Worm (Caenorhabditis elegans) whole organism, L4 larva: ENCODE data around the gene K06H7.1.

Experiments used
- ama-1 ChIP-seq: fragments of 150-350 bp; optimal IDR thresholded peaks from 2 replicates; lab custom pipeline; 2014; ENCODE audit warnings: inconsistent platforms, mixed read lengths
- egl-43 ChIP-seq: fragments of 200-800 bp; sonication (Bioruptor generic); IDR thresholded peaks from 2 replicates; pipeline ENCODE4 v1.3.6; 2022; ENCODE audit warnings: missing genetic modification reagents, missing genetic modification characterization, missing compliant biosample characterization
- nhr-42 ChIP-seq: fragments of 200-800 bp; sonication (Bioruptor generic); IDR thresholded peaks from 2 replicates; pipeline ENCODE4 v1.3.6; 2022; ENCODE audit warnings: missing genetic modification characterization, missing compliant biosample characterization
- pha-4 ChIP-seq, 2 experiments: fragments of 150-350 bp in 1 of 2; fragments of 200-800 bp in 1 of 2; sonication (Bioruptor generic) in 1 of 2; IDR thresholded peaks in 1 of 2; optimal IDR thresholded peaks in 1 of 2; 2 replicates each; pipeline versions ENCODE4 v1.3.6 to Lab custom; 2014 to 2022; ENCODE audit warnings: missing genetic modification characterization in 2 of 2, missing genetic modification reagents in 2 of 2, missing biosample characterization in 1 of 2, missing compliant biosample characterization in 1 of 2
- pqm-1 ChIP-seq: sonication (generic microtip); optimal IDR thresholded peaks from 2 replicates; lab custom pipeline; 2017; ENCODE audit warnings: missing biosample characterization, missing genetic modification characterization
- snpc-4 ChIP-seq: fragments of 150-350 bp; optimal IDR thresholded peaks from 2 replicates; lab custom pipeline; 2014; ENCODE audit warnings: missing biosample characterization, missing genetic modification characterization

ce11 chrIII:8133346-8133745 is 34.2 kb downstream of the K06H7.1 start, which contains the start of gene C14B9.2:
- no peak for TF ChIP-seq egl-43 (GFP tag; lab: Robert Waterston, UW)
- no peak for TF ChIP-seq nhr-42 (GFP tag; lab: Robert Waterston, UW)
- no peak for TF ChIP-seq ama-1 (lab: Kevin White, UChicago)
- no peak for TF ChIP-seq pha-4 (GFP tag; IDR thresholded peaks at IDR 0.05; lab: Robert Waterston, UW)
- no peak for TF ChIP-seq pha-4 (tag; optimal IDR thresholded peaks at IDR 0.05; lab: Kevin White, UChicago)
- TF ChIP-seq pqm-1 (tag; lab: Kevin White, UChicago), result no peak
- no peak for TF ChIP-seq snpc-4 (tag; lab: Kevin White, UChicago)
